Worm (Caenorhabditis elegans): ENCODE data around the gene F58B4.7.

DNA sequence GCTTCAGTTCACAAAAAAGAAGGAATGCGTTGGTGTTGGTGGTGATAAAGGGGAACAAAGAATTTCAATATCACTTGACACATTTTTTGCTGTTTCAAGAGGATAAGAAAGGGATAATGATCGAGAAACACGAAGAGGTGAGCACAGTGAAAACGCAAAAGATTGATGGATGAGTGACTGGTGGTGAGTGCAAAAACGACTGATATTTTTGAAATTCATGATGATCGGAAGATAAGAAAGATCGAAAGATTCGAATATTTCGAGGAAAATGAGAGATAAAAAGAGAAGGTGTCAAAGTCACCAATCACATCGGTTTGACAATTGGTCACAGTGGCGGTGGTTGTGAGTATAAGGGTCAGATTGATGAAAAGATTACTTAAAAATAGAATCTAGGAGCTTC lies 7.2 kb downstream of the F58B4.7 start:
- TF ChIP-seq flt-1 (GFP tag; IDR thresholded peaks at IDR 0.05) (no peak), ref-1 (GFP tag; conservative IDR thresholded peaks at IDR 0.05) (no peak), T22C8.4 (GFP tag; IDR thresholded peaks at IDR 0.05) (no peak)
